Fruit fly (Drosophila melanogaster) whole organism, embryonic: ENCODE measurements around the gene TrpRS.

Experiments used
- Adf1 ChIP-seq: fragments of 200-800 bp; sonication (Bioruptor generic); IDR thresholded peaks from 2 replicates; pipeline ENCODE4 v1.3.6; 2022; ENCODE audit warnings: missing biosample characterization, missing genetic modification characterization
- CG10209 ChIP-seq: fragments of 200-800 bp; sonication (Bioruptor generic); optimal IDR thresholded peaks from 3 replicates; lab custom pipeline; 2017; ENCODE audit warnings: missing biosample characterization, mild to moderate bottlenecking, missing genetic modification characterization, missing genetic modification reagents
- CG10431 ChIP-seq: fragments of 200-800 bp; sonication (Bioruptor generic); optimal IDR thresholded peaks from 3 replicates; lab custom pipeline; 2018; ENCODE audit warnings: missing biosample characterization, mild to moderate bottlenecking, missing genetic modification characterization
- CG10565 ChIP-seq: fragments of 200-800 bp; sonication (Bioruptor generic); optimal IDR thresholded peaks from 3 replicates; lab custom pipeline; 2016; ENCODE audit warnings: missing biosample characterization, mild to moderate bottlenecking, missing genetic modification characterization
- CG14667 ChIP-seq: fragments of 200-800 bp; sonication (Bioruptor generic); IDR thresholded peaks from 2 replicates; pipeline ENCODE4 v1.3.6; 2022; ENCODE audit warnings: missing biosample characterization, missing genetic modification characterization
- CG14965 ChIP-seq: fragments of 200-800 bp; sonication (Bioruptor generic); optimal IDR thresholded peaks from 2 replicates; lab custom pipeline; 2016; ENCODE audit warnings: missing biosample characterization, missing genetic modification characterization, borderline replicate concordance
- CG15479 ChIP-seq: fragments of 200-800 bp; sonication (Bioruptor generic); optimal IDR thresholded peaks from 3 replicates; lab custom pipeline; 2019; ENCODE audit warnings: missing biosample characterization, mild to moderate bottlenecking, missing genetic modification characterization, moderate library complexity
- CG18262 ChIP-seq: fragments of 200-800 bp; optimal IDR thresholded peaks from 3 replicates; lab custom pipeline; 2019; ENCODE audit warnings: missing biosample characterization, mild to moderate bottlenecking, missing genetic modification characterization, moderate library complexity
- CG18476 ChIP-seq: fragments of 200-800 bp; sonication (Bioruptor generic); optimal IDR thresholded peaks from 2 replicates; lab custom pipeline; 2016; ENCODE audit warnings: missing biosample characterization, mild to moderate bottlenecking, missing genetic modification characterization
- CG18619 ChIP-seq: fragments of 200-800 bp; sonication (Bioruptor generic); optimal IDR thresholded peaks from 3 replicates; lab custom pipeline; 2017; ENCODE audit warnings: missing biosample characterization, mild to moderate bottlenecking, missing genetic modification characterization
- CG30403 ChIP-seq: fragments of 200-800 bp; sonication (Bioruptor generic); optimal IDR thresholded peaks from 3 replicates; lab custom pipeline; 2016; ENCODE audit warnings: missing biosample characterization, missing genetic modification characterization
- CG30431 ChIP-seq: fragments of 200-800 bp; sonication (Bioruptor generic); optimal IDR thresholded peaks from 2 replicates; lab custom pipeline; 2017; ENCODE audit warnings: missing biosample characterization, missing genetic modification characterization
- CG3163 ChIP-seq: fragments of 200-800 bp; sonication (Bioruptor generic); optimal IDR thresholded peaks from 3 replicates; lab custom pipeline; 2016; ENCODE audit warnings: missing biosample characterization, missing genetic modification characterization
- CG34224 ChIP-seq: fragments of 200-800 bp; sonication (Bioruptor generic); IDR thresholded peaks from 3 replicates; pipeline ENCODE4 v1.3.6; 2022; ENCODE audit warnings: missing biosample characterization, missing genetic modification characterization; ENCODE audit not compliant: partially characterized antibody
- CG4617 ChIP-seq: fragments of 200-800 bp; sonication (Bioruptor generic); optimal IDR thresholded peaks from 3 replicates; lab custom pipeline; 2016; ENCODE audit warnings: missing biosample characterization, missing genetic modification characterization, borderline replicate concordance
- CG4707 ChIP-seq: fragments of 200-800 bp; sonication (Bioruptor generic); optimal IDR thresholded peaks from 2 replicates; lab custom pipeline; 2018; ENCODE audit warnings: missing biosample characterization, mild to moderate bottlenecking, missing genetic modification characterization, moderate library complexity
- CG7357 ChIP-seq: fragments of 200-800 bp; sonication (Bioruptor generic); IDR thresholded peaks from 3 replicates; pipeline ENCODE4 v1.3.6; 2022; ENCODE audit warnings: missing biosample characterization, missing genetic modification characterization
- CG7556 ChIP-seq: fragments of 200-800 bp; sonication (Bioruptor generic); optimal IDR thresholded peaks from 2 replicates; lab custom pipeline; 2017; ENCODE audit warnings: missing biosample characterization, mild to moderate bottlenecking, missing genetic modification characterization
- CG7745 ChIP-seq: fragments of 200-800 bp; sonication (Bioruptor generic); optimal IDR thresholded peaks from 2 replicates; lab custom pipeline; 2018; ENCODE audit warnings: missing biosample characterization, mild to moderate bottlenecking, missing genetic modification characterization, moderate library complexity
- CG8089 ChIP-seq: fragments of 200-800 bp; sonication (Bioruptor generic); optimal IDR thresholded peaks from 3 replicates; lab custom pipeline; 2016; ENCODE audit warnings: missing biosample characterization, missing genetic modification characterization
- CG8924 ChIP-seq: fragments of 200-800 bp; optimal IDR thresholded peaks from 3 replicates; lab custom pipeline; 2019; ENCODE audit warnings: missing biosample characterization, mild to moderate bottlenecking, missing genetic modification characterization, moderate library complexity
- CG9727 ChIP-seq: fragments of 200-800 bp; sonication (Bioruptor generic); optimal IDR thresholded peaks from 3 replicates; lab custom pipeline; 2017; ENCODE audit warnings: missing biosample characterization, mild to moderate bottlenecking, missing genetic modification characterization
- D ChIP-seq, 2 experiments: fragments of 200-800 bp in 1 of 2; fragments of >200 bp in 1 of 2; sonication (Bioruptor generic) in 1 of 2; optimal IDR thresholded peaks; 2 replicates in 1 of 2; 3 replicates in 1 of 2; lab custom pipeline; 2017; ENCODE audit warnings: mild to moderate bottlenecking in 1 of 2, missing biosample characterization in 1 of 2, missing genetic modification characterization in 1 of 2, missing genetic modification reagents in 1 of 2
- Dad ChIP-seq: fragments of 200-800 bp; sonication (Bioruptor generic); optimal IDR thresholded peaks from 3 replicates; lab custom pipeline; 2016; ENCODE audit warnings: missing biosample characterization, missing genetic modification characterization
- Fer2 ChIP-seq: fragments of 200-800 bp; sonication (Bioruptor generic); optimal IDR thresholded peaks from 2 replicates; lab custom pipeline; 2018; ENCODE audit warnings: missing biosample characterization, mild to moderate bottlenecking, missing genetic modification characterization, moderate library complexity
- HLH3B ChIP-seq: fragments of 200-800 bp; sonication (Bioruptor generic); IDR thresholded peaks from 2 replicates; pipeline ENCODE4 v1.3.6; 2022; ENCODE audit warnings: missing biosample characterization, missing genetic modification characterization
- HLHmδ ChIP-seq: fragments of 200-800 bp; sonication (Bioruptor generic); optimal IDR thresholded peaks from 2 replicates; lab custom pipeline; 2018; ENCODE audit warnings: missing biosample characterization, mild to moderate bottlenecking, missing genetic modification characterization, moderate library complexity
- Hr3 ChIP-seq: fragments of 200-800 bp; sonication (Bioruptor generic); optimal IDR thresholded peaks from 3 replicates; lab custom pipeline; 2016; ENCODE audit warnings: missing biosample characterization, missing genetic modification characterization
- NfI ChIP-seq: fragments of 200-800 bp; sonication (Bioruptor generic); optimal IDR thresholded peaks from 3 replicates; lab custom pipeline; 2018; ENCODE audit warnings: missing biosample characterization, mild to moderate bottlenecking, missing genetic modification characterization, moderate library complexity
- Ptx1 ChIP-seq: fragments of 200-800 bp; sonication (Bioruptor generic); IDR thresholded peaks from 2 replicates; pipeline ENCODE4 v1.3.6; 2022; ENCODE audit warnings: missing biosample characterization, missing genetic modification characterization
- Vsx1 ChIP-seq: fragments of 200-800 bp; sonication (Bioruptor generic); optimal IDR thresholded peaks from 2 replicates; lab custom pipeline; 2017; ENCODE audit warnings: missing biosample characterization, mild to moderate bottlenecking, missing genetic modification characterization, missing genetic modification reagents
- Xrp1 ChIP-seq: fragments of 200-800 bp; sonication (Bioruptor generic); IDR thresholded peaks from 2 replicates; pipeline ENCODE4 v1.3.6; 2022; ENCODE audit warnings: missing biosample characterization, missing genetic modification characterization
- bab2 ChIP-seq: fragments of 200-800 bp; sonication (Bioruptor generic); optimal IDR thresholded peaks from 2 replicates; lab custom pipeline; 2016; ENCODE audit warnings: missing biosample characterization, missing genetic modification characterization
- disco-r ChIP-seq: fragments of 200-800 bp; sonication (Bioruptor generic); optimal IDR thresholded peaks from 2 replicates; lab custom pipeline; 2016; ENCODE audit warnings: missing biosample characterization, missing genetic modification characterization
- dmrt99B ChIP-seq: fragments of 200-800 bp; sonication (Bioruptor generic); optimal IDR thresholded peaks from 2 replicates; lab custom pipeline; 2018; ENCODE audit warnings: missing biosample characterization, mild to moderate bottlenecking, missing genetic modification characterization, moderate library complexity
- fd64A ChIP-seq: fragments of 200-800 bp; sonication (Bioruptor generic); optimal IDR thresholded peaks from 3 replicates; lab custom pipeline; 2018; ENCODE audit warnings: missing biosample characterization, mild to moderate bottlenecking, missing genetic modification characterization
- fd96Cb ChIP-seq: fragments of 200-800 bp; sonication (Bioruptor generic); optimal IDR thresholded peaks from 2 replicates; lab custom pipeline; 2018; ENCODE audit warnings: missing biosample characterization, mild to moderate bottlenecking, missing genetic modification characterization, moderate library complexity
- hb ChIP-seq: fragments of 200-800 bp; sonication (Bioruptor generic); IDR thresholded peaks from 3 replicates; pipeline ENCODE4 v1.3.6; 2022; ENCODE audit warnings: missing biosample characterization, missing genetic modification characterization; ENCODE audit not compliant: partially characterized antibody
- insv ChIP-seq, 2 experiments: fragments of 200-800 bp; sonication (Bioruptor generic); optimal IDR thresholded peaks; 3 replicates each; lab custom pipeline; 2016 to 2018; ENCODE audit warnings: missing biosample characterization in 2 of 2, missing genetic modification characterization in 2 of 2
- prd ChIP-seq, 3 experiments: fragments of >200 bp in 2 of 3; fragments of 200-800 bp in 1 of 3; sonication (Bioruptor generic) in 1 of 3; optimal IDR thresholded peaks in 2 of 3; IDR thresholded peaks in 1 of 3; 2 replicates in 2 of 3; 3 replicates in 1 of 3; pipeline versions ENCODE4 v1.3.6 to Lab custom; 2017 to 2022; ENCODE audit warnings: missing biosample characterization in 1 of 3, missing genetic modification characterization in 1 of 3
- pum ChIP-seq: fragments of 200-800 bp; sonication (Bioruptor generic); optimal IDR thresholded peaks from 2 replicates; lab custom pipeline; 2016; ENCODE audit warnings: missing biosample characterization, missing genetic modification characterization
- rib ChIP-seq: fragments of 200-800 bp; sonication (Bioruptor generic); IDR thresholded peaks from 2 replicates; pipeline ENCODE4 v1.3.6; 2022; ENCODE audit warnings: missing biosample characterization, missing genetic modification characterization
- sens ChIP-seq: fragments of 200-800 bp; sonication (Bioruptor generic); peaks from one replicate; lab custom pipeline; 2016; ENCODE audit warnings: missing biosample characterization, missing genetic modification characterization
- stwl ChIP-seq: fragments of 200-800 bp; sonication (Bioruptor generic); optimal IDR thresholded peaks from 3 replicates; lab custom pipeline; 2018; ENCODE audit warnings: missing biosample characterization, mild to moderate bottlenecking, missing genetic modification characterization, moderate library complexity
- tup ChIP-seq: fragments of 200-800 bp; sonication (Bioruptor generic); optimal IDR thresholded peaks from 2 replicates; lab custom pipeline; 2016; ENCODE audit warnings: missing biosample characterization, mild to moderate bottlenecking, missing genetic modification characterization, moderate library complexity
- wor ChIP-seq: fragments of 200-800 bp; sonication (Bioruptor generic); IDR thresholded peaks from 2 replicates; pipeline ENCODE4 v1.3.6; 2022; ENCODE audit warnings: missing biosample characterization, missing genetic modification characterization
- zf30C ChIP-seq: fragments of 200-800 bp; sonication (Bioruptor generic); optimal IDR thresholded peaks from 3 replicates; lab custom pipeline; 2018; ENCODE audit warnings: missing biosample characterization, mild to moderate bottlenecking, missing genetic modification characterization

The TrpRS gene

DNA sequence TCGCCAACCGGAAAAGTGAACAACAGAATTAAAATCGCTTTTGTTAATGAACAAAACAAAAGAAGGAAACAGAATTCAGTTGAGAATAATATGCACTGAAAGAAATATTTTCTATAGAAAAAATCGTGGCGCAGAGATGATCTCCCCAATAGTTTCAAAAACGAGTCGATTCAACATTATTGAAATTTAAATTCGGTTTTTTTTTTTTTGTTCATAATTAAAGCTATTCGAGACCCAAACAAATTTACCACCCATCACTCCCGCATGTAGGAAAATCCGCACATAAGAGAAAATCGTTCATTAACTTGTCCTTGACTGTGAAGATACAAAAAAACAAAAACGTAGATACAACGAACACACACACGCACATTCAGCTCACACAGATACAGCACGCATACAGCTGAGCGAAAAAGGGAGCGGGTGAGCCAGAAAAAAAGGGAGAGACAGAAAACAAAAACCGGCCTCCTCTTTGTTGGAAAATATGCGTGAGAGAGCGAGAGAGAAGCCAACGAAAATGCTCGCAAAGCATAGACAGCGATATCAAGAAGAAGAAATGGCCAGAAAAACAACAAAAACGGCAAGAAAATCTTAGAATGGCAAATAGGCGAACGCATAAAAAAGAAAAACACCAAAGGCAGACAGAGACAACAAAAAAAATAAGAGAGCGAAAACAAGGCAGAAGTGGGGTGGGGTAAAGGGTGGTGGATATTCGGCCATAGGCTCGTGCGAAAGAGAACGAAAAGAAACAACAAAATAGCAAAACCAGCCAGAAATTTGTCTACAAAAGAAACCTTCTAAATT lies 46.4 kb downstream of the TrpRS start (continued):
- TF ChIP-seq CG15479 (GFP tag; lab: Kevin White, UChicago) (peak; percentile 8), CG18476 (peak; percentile 16), CG30431 (GFP tag; lab: Kevin White, UChicago) (no peak), D (optimal IDR thresholded peaks at IDR 0.05; lab: Kevin White, UChicago) (no peak), D (GFP tag; optimal IDR thresholded peaks at IDR 0.05; lab: Kevin White, UChicago) (no peak), Hr3 (GFP tag; lab: Kevin White, UChicago) (no peak), CG34224 (peak; percentile 64), Fer2 (tag; lab: Kevin White, UChicago) (no peak), NfI (GFP tag; lab: Kevin White, UChicago) (peak; percentile 35), disco-r (GFP tag; lab: Kevin White, UChicago) (no peak), fd96Cb (no peak), Vsx1 (GFP tag; lab: Kevin White, UChicago) (no peak), CG8089 (no peak), CG10565 (no peak), CG7745 (tag; lab: Kevin White, UChicago) (no peak), CG7357 (GFP tag; lab: Robert Waterston, UW) (0 out of 3 replicates have a peak, but pooled peaks have one; percentile 19), bab2 (GFP tag; lab: Kevin White, UChicago) (peak; percentile 15), CG18262 (tag; lab: Kevin White, UChicago) (peak; percentile 4), zf30C (GFP tag; lab: Kevin White, UChicago) (peak; percentile 46), fd64A (GFP tag; lab: Kevin White, UChicago) (no peak), rib (peak; percentile 66; the same call in 1 of the 2 replicates), CG18619 (no peak), prd (optimal IDR thresholded peaks at IDR 0.05; lab: Kevin White, UChicago) (no peak), prd (GFP tag; IDR thresholded peaks at IDR 0.05; lab: Robert Waterston, UW) (peak; percentile 49; the same call in 1 of the 3 replicates), tup (GFP tag; lab: Kevin White, UChicago) (no peak), CG8924 (peak; percentile 48), HLHmδ (no peak), CG30403 (GFP tag; lab: Kevin White, UChicago) (peak; percentile 43), stwl (no peak), sens (GFP tag; lab: Kevin White, UChicago) (peak; percentile 80), Xrp1 (GFP tag; lab: Robert Waterston, UW) (peak; percentile 58; the same call in 1 of the 2 replicates), HLH3B (GFP tag; lab: Robert Waterston, UW) (no peak), wor (GFP tag; lab: Robert Waterston, UW) (no peak), CG10209 (GFP tag; lab: Kevin White, UChicago) (peak; percentile 37), pum (GFP tag; lab: Kevin White, UChicago) (peak; percentile 2), Ptx1 (0 out of 2 replicates have a peak, but pooled peaks have one; percentile 36), CG14667 (GFP tag; lab: Robert Waterston, UW) (no peak), dmrt99B (tag; lab: Kevin White, UChicago) (peak; percentile 32), CG7556 (peak; percentile 18), Dad (no peak), CG14965 (GFP tag; lab: Kevin White, UChicago) (no peak), CG9727 (GFP tag; lab: Kevin White, UChicago) (peak; percentile 33), CG4707 (GFP tag; lab: Kevin White, UChicago) (no peak), CG4617 (GFP tag; lab: Kevin White, UChicago) (no peak), hb (GFP tag; lab: Robert Waterston, UW) (no peak), insv (GFP tag; optimal IDR thresholded peaks at IDR 0.05; lab: Kevin White, UChicago) (peak in 1 of 2 experiments; percentile 20), CG10431 (no peak), CG3163 (GFP tag; lab: Kevin White, UChicago) (peak; percentile 87), Adf1 (GFP tag; lab: Robert Waterston, UW) (peak; percentile 39; the same call in 1 of the 2 replicates)
